Worm (Caenorhabditis elegans): ENCODE results near the gene egg-3.
A peak's percentile ranks its signal among the peaks of the same experiment; 100 is the strongest.

The egg-3 gene

ce11 chrII:10868670-10869246 lies 15.5 kb downstream of the egg-3 start, which contains the start of the genes gmps-1 and cap-2 (continued):
- TF ChIP-seq nhr-232 (tag; optimal IDR thresholded peaks at IDR 0.05) (no peak), T23F11.4 (GFP tag; optimal IDR thresholded peaks at IDR 0.05) (no peak), mec-3 (tag; optimal IDR thresholded peaks at IDR 0.05; ENCODE audit: borderline replicate concordance) (no peak), ceh-45 (GFP tag; IDR thresholded peaks at IDR 0.05) (no peak), npax-4 (tag; optimal IDR thresholded peaks at IDR 0.05) (no peak), ceh-24 (tag; optimal IDR thresholded peaks at IDR 0.05) (no peak), syd-9 (tag; optimal IDR thresholded peaks at IDR 0.05) (no peak), ttx-3 (tag; optimal IDR thresholded peaks at IDR 0.05) (no peak), ref-2 (tag; optimal IDR thresholded peaks at IDR 0.05) (no peak), hlh-30 (tag; optimal IDR thresholded peaks at IDR 0.05; ENCODE audit: insufficient read depth) (no peak), pha-4 (tag; optimal IDR thresholded peaks at IDR 0.05) (no peak), C38D4.7 (GFP tag; optimal IDR thresholded peaks at IDR 0.05) (no peak), C08G9.2 (tag; optimal IDR thresholded peaks at IDR 0.05) (peak; percentile 47), ceh-34 (tag; optimal IDR thresholded peaks at IDR 0.05) (peak; percentile 71), ceh-30 (tag; optimal IDR thresholded peaks at IDR 0.05) (no peak), lin-11 (tag; optimal IDR thresholded peaks at IDR 0.05) (peak; percentile 6), sox-2 (GFP tag; IDR thresholded peaks at IDR 0.05) (no peak; the same call in 1 of the 2 replicates), unc-55 (GFP tag; optimal IDR thresholded peaks at IDR 0.05) (peak; percentile 1), tbx-7 (tag; optimal IDR thresholded peaks at IDR 0.05) (no peak)

ce11 chrII:10867219-10867618 lies 17.0 kb downstream of the egg-3 start:
- TF ChIP-seq ceh-18 (tag; optimal IDR thresholded peaks at IDR 0.05) (peak; percentile 59), unc-3 (GFP tag; conservative IDR thresholded peaks at IDR 0.05) (no peak), unc-3 (tag; optimal IDR thresholded peaks at IDR 0.05) (no peak)

ce11 chrII:10862749-10863656 lies 21.2 kb downstream of the egg-3 start:
- TF ChIP-seq rnt-1 (tag; optimal IDR thresholded peaks at IDR 0.05): no peak
- peak; percentile 2 for TF ChIP-seq nfya-1 (tag; optimal IDR thresholded peaks at IDR 0.05)

- TF ChIP-seq hlh-8 (tag; optimal IDR thresholded peaks at IDR 0.05) (no peak), elt-2 (tag; optimal IDR thresholded peaks at IDR 0.05) (peak; percentile 60)
Measured at ce11 chrII:10861723-10862486, 22.3 kb downstream of the egg-3 start.

- no peak for TF ChIP-seq mec-3 (tag; optimal IDR thresholded peaks at IDR 0.05; ENCODE audit: borderline replicate concordance)
- TF ChIP-seq nfya-1 (tag; optimal IDR thresholded peaks at IDR 0.05): peak; percentile 98
- TF ChIP-seq hlh-13 (GFP tag; optimal IDR thresholded peaks at IDR 0.05): no peak
- TF ChIP-seq che-1 (tag; optimal IDR thresholded peaks at IDR 0.05): no peak
- TF ChIP-seq unc-42 (tag; optimal IDR thresholded peaks at IDR 0.05): no peak
- no peak for TF ChIP-seq fkh-10 (GFP tag; optimal IDR thresholded peaks at IDR 0.05)
- no peak for TF ChIP-seq ahr-1 (tag; optimal IDR thresholded peaks at IDR 0.05)
- TF ChIP-seq ceh-2 (tag; optimal IDR thresholded peaks at IDR 0.05): no peak
Measured at ce11 chrII:10861305-10861704, 22.9 kb downstream of the egg-3 start.
